Worm (Caenorhabditis elegans) whole organism, dauer: Measurements from ENCODE around the gene psf-1.

ENCODE experiments used
- unc-62 ChIP-seq: sonication (generic microtip); optimal IDR thresholded peaks from 2 replicates; lab custom pipeline; 2017; ENCODE audit warnings: missing biosample characterization, missing genetic modification reagents, missing genetic modification characterization

Gene psf-1

DNA sequence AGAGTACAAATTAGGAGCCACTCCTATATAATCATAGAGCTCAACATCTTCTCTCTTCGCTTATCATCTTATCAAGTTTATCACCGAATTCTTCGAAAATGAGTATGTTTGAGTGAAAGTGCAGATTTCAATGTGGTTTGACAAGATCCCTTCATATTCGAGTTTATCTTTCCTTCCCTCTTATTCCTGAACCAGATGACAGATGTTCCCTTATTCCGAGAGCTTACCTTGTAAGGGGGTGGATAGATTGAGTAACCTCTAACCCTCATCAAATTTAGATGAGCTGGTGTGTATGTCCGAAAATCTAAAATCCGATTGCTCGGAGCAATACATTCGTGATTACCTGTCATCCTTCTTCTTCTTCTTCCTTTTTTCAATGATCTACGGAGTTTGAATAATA, 19.8 kb upstream of the psf-1 start:
- TF ChIP-seq unc-62 (GFP tag; lab: Kevin White, UChicago), result no peak

DNA sequence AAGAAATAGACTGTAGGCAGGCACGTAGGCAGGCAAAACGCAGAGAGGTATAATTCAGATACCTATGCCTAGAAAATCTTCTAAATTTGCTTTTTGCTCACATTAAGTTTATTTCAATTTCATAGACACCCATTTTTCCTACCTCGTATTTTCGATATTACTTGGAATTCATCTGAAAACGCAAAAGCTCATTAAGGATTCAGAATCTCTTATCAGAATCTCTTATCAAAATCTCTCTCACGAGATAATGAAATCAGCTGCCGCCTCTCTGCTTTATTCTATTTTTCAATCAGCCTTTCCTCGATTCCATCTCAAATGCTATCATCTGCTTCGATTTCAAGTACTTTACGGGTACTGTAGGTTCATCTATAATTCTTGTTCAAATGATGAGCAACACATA, 16.6 kb upstream of the psf-1 start:
- TF ChIP-seq unc-62 (GFP tag; lab: Kevin White, UChicago), result no peak

DNA sequence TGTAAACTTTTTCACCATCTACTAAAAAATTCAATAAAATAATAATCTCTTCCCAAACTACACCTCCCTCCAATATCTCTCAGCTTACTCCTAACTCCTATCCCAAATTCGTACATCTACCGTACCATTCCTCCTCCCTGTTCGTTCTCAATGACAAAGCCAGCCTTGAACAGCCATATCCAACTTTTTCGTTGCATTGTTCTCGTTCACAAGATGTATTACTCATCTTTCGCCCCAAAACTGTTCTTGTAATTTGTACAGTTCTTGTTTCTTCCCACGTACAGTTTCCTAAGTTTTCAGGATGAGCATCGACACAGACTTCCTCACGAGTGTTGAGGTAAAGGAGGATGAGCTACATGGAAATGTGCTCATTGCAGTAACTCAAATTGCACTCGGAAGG, 13.6 kb upstream of the psf-1 start, which contains the start of gene egl-43:
Gene egl-43, plus strand, starts transcription at position 301 of the 400 bp plus-strand sequence.
- TF ChIP-seq unc-62 (GFP tag; lab: Kevin White, UChicago), result no peak

DNA sequence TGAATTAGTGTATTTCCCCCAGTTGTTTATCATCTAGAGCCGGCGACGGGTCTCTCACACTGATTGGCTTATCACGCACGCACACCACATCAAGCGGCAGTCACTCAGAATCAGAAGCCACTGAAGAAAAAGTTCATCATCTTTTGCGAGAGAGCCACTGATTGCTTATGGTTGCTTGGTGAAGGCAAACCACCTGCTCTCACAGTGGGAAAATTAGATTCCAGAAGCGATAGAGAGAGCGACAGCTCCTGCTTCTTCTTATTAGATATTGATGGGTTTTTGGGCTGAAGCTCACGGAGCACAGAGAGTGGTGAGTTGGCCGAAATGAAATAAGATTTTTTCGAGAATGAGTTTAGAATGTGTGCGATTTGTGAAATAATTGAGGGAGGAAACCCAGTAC, 12.4 kb upstream of the psf-1 start:
- no peak for TF ChIP-seq unc-62 (GFP tag; lab: Kevin White, UChicago)

DNA sequence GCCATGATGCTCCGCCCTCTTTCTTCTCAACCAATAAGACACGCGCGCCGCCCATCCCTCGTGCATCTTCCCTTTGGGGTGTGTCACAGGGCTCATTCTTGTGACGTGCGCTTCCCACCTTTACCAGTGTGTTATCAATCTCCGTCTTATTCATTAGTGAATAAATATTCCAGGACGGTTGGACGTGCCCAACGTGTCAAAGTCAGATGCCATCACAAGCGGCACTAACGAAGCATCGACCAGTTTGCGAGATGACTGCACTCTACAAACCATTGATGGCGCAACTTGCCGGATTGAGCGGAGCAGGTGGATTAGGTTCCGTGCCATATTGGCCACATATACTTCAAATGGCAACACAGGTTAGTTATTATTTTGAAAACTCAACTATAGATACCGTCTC, 8.3 kb upstream of the psf-1 start:
- no peak for TF ChIP-seq unc-62 (GFP tag; lab: Kevin White, UChicago)

DNA sequence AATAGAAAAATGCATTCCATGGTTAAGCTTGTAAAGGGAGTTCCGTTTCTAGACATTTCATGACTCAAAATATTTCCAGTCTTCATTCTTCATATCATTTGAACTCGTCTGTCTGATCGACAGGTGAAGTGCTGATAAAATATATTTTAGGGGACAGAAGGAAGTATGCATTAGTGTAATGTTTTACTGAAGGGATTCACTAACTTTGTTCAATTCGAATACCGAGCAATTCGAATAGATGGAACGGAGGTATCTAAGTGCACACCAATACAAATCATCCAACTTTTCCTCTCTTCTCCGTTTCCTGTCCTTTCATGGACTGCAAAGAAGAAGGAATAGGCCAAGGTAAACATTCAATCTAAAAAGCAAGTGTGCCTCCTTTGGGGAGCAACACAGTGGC, 4.7 kb upstream of the psf-1 start:
- TF ChIP-seq unc-62 (GFP tag; lab: Kevin White, UChicago), result no peak

DNA sequence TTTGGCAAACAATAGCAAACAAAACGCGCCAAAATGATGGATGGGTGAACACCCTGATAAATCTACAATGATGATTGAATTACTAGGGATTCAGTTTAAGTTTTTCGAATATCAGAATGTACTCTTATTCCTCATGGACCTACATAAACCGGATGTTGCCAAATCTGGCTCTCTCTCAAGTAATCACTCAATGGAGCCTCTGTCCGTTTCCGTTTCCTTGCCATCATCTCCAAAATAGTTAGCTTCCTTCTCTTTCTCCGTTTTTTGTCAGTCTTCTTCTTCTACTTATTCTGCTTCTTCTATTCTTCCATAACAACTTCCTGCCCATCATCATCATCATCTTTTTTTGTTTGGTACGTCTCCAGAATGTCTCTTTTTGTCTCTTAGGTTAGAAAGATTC, 3.1 kb upstream of the psf-1 start:
- TF ChIP-seq unc-62 (GFP tag; lab: Kevin White, UChicago), result no peak

DNA sequence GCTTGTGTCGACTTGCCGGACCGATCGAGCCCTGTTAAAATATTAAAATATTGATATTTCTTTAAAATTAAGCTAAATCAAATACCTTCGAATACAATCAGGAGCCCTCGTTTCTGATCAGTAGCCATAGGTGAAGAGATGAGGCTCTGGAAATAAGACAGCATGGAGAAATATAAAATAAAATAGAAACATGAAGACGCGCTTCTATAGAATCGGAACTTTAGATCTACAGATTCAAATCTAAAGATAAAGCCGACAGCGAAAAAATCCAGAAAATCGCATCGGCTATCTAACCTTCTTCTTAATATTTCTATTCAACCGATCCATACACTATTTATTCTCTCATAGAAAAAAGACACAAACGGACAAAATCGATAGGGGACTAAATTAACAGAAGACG, 1.5 kb upstream of the psf-1 start, which contains the start of gene dtmk-1:
Gene dtmk-1, minus strand, starts transcription at position 146 of the 400 bp plus-strand sequence.
- TF ChIP-seq unc-62 (GFP tag; lab: Kevin White, UChicago), result no peak

DNA sequence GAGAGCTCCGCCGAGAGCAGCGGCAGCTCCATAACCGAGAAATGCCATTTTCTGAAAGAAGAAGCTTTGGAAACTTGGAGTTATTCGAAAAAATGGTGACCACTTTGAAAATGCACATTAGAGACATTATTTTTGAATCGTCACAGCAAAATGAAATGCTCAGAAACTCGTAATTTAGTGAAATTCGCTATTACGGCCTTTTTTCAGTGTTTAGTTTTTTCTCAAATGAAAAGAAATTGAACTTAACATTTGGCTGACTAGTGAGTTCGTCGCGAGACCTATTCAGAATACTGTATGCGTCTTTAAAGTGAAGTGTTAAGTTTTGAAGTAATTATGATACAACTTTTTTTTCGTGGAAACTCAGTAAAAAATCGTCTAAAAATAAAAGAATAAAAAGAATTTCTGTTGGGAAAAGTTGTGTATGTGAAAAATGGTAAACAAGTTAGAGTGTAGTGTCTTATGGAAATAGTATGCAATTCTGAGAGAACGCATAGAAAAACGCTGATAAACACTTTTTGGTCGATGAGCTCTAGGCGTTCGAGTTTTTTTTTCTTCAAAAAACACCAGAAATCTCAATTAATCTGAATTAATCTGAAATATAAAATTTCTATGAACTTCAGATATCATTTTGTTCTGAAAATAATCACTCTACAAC, 2.1 kb downstream of the psf-1 start, which contains the start of gene R53.5:
Gene R53.5, minus strand, starts transcription at position 51 of the 655 bp plus-strand sequence.
- TF ChIP-seq unc-62 (GFP tag; lab: Kevin White, UChicago), result no peak

DNA sequence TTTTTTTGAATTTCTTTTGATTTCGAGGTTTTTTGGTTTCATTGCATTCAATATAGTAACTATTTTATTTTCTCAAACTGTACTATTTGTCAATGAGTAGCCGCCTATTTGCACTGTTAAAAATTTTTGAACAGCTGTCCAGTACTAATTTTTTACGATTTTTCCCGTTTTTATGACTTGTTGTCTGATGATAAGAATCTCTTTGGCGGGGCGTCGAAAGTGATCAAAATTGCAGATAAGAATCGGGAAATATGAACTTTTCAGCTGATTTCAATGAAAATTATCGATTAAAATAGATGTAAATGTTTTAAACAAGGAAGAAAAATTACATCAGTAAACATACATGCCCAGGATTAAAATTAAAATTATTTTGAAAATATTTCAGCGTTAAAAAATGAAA, 5.7 kb downstream of the psf-1 start:
- TF ChIP-seq unc-62 (GFP tag; lab: Kevin White, UChicago), result no peak

DNA sequence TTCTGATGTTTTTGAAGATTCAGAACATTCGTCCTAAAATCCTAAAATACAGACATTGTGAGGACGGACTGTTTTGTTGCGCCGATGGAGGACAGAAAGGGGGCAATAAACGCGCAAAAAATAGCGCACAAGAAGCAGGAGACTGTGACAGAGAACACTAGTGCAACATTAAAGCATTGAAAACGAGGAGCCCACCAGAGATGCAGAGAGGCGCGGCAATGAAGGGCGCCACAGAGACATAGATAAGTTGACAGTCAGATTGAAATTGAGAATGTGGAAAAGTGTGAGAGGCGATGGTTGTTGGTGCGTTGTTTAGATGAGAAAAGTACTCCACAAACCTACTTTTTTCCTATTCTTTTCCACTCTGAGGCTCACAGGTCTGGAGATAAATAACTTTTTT, 6.5 kb downstream of the psf-1 start, which contains the start of gene aakg-5:
Gene aakg-5, minus strand, starts transcription at position 159 of the 400 bp plus-strand sequence.
- TF ChIP-seq unc-62 (GFP tag; lab: Kevin White, UChicago), result no peak

DNA sequence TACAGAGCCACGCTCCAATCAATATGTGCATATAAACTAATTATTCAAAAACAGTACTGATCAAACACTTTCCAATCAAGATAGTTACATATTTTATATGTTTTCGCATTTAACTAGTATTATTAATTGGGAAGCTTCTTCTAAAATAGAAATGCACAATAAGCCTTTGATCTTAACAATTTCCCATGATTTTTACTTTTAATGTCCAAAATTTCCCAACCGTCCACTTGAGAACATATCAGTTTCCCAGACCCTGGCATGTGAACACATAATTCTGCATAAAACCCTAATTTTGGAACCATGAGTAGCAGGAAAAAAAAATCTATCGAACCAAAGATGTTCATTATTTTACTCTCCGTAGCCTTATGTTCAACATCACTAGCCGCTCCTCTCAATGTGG, 7.9 kb downstream of the psf-1 start, which contains the start of gene R53.8:
Gene R53.8, plus strand, starts transcription at position 301 of the 400 bp plus-strand sequence.
- TF ChIP-seq unc-62 (GFP tag; lab: Kevin White, UChicago), result no peak

DNA sequence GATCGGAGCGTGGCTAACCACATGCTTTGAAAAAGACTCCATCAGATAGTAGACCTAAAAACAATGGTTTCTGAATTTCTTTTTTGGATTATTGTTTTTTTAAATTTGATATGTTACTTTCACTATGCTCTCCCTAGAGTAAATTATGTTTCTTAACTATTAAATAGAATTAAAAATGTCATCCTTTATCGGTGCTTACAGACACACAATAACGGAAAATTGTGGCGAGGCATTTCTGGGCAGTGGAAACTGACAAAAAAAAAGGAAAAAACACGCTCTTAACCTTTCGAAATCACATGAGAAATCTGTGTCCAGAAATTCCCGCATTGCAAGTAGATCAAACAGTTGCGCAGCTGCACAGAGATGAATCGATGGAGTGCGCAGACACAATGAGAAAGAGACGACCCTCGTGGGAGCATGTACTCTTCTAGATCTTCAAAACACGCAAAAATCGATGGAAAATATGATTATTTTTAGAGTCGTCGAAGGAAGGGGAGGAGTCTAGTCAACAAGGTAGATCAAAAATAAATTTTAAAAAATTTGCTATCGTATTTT, 11.7 kb downstream of the psf-1 start, which contains the start of gene ZK892.6:
Gene ZK892.6, minus strand, starts transcription at position 51 of the 555 bp plus-strand sequence.
- TF ChIP-seq unc-62 (GFP tag; lab: Kevin White, UChicago), result no peak

DNA sequence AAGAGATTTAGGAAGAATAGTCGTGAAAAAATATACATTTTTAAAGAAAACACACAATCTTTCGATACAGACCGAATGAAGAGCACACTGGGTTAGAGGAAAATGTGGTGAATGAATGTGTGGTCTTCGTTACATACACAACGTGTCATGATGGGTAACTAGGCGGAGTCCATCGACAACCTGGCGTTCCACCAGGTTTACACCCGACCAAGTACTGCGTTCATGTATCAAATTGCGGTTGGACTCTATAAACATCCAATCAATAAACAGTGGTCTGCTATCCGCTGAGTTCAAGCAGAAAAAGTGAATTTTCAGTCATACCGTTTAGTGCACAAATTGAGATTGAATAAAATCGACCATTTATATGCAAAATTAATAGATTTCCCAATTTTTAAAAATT, 13.3 kb downstream of the psf-1 start, which contains the start of gene sdz-38:
Gene sdz-38, minus strand, starts transcription at position 101 of the 400 bp plus-strand sequence.
- TF ChIP-seq unc-62 (GFP tag; lab: Kevin White, UChicago), result no peak

DNA sequence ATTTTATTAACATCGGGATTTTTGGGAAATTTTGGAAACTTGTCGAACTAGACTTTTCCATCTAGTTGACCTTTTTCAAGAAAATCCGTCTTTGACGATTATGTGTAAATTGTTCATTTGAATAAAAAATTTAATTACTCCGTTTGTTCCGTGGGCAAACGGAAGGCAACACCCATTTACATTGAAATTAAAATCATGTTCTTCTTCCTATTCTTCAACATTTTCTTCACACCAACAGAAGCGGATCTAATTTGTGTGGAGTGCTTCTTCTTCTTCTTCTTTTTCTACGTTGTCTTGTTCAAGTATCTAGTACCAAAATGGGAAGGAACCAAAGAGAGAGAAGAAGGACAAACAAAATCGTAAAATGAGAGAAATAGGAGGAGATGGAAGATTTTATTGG, 14.0 kb downstream of the psf-1 start:
- no peak for TF ChIP-seq unc-62 (GFP tag; lab: Kevin White, UChicago)

DNA sequence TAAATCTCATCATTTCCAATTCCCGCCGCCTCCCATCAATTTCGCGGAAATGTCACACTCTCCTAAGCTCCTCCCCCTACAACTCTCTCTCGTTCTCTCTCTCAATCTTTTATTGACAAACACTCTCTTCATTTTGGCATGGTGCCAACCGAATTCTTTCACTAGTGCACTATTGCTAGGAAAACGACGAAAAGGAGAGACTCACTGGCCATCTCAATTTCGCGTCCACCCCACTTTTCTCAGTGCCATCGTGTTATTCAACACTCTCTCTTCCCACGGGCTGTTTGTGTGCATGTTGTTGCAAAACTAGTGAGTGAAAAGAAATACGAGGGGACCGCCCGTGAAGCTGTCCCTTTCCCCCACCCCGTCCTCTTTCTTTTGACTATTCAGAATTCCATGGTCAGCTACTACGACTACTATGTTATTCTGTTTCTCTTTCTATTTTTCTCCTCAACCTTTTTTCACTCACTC, 16.4 kb downstream of the psf-1 start:
- TF ChIP-seq unc-62 (GFP tag; lab: Kevin White, UChicago), result no peak
